Worm (Caenorhabditis elegans) whole organism, young adult: ENCODE measurements around the gene B0280.9.

ENCODE experiments used
- B0019.2 ChIP-seq: fragments of 200-800 bp; sonication (Bioruptor generic); conservative IDR thresholded peaks from 2 replicates; pipeline ENCODE4 v1.3.6; 2022; ENCODE audit warnings: missing genetic modification reagents, missing genetic modification characterization, missing compliant biosample characterization
- B0035.1 ChIP-seq: sonication (generic microtip); optimal IDR thresholded peaks from 2 replicates; lab custom pipeline; 2016; ENCODE audit warnings: missing genetic modification characterization, mild to moderate bottlenecking, missing compliant biosample characterization, missing genotype, missing genetic modification reagents
- C17E4.6 ChIP-seq: fragments of 200-800 bp; sonication (Bioruptor generic); IDR thresholded peaks from 2 replicates; pipeline ENCODE4 v1.3.6; 2022; ENCODE audit warnings: missing genetic modification reagents, missing genetic modification characterization, missing compliant biosample characterization
- F33H1.4 ChIP-seq: fragments of 200-800 bp; sonication (Bioruptor generic); IDR thresholded peaks from 2 replicates; pipeline ENCODE4 v1.3.6; 2022; ENCODE audit warnings: missing genetic modification reagents, missing genetic modification characterization, missing compliant biosample characterization
- F39B2.1 ChIP-seq: fragments of 200-800 bp; sonication (Bioruptor generic); IDR thresholded peaks from 2 replicates; pipeline ENCODE4 v1.3.6; 2022; ENCODE audit warnings: missing genetic modification reagents, missing genetic modification characterization, missing compliant biosample characterization
- F49E8.2 ChIP-seq: sonication (generic microtip); optimal IDR thresholded peaks from 3 replicates; lab custom pipeline; 2017; ENCODE audit warnings: missing genetic modification characterization, mild to moderate bottlenecking, missing compliant biosample characterization, antibody characterized with exemption, moderate library complexity; ENCODE audit not compliant: insufficient read depth
- F57A8.1 ChIP-seq: fragments of 200-800 bp; sonication (Bioruptor generic); optimal IDR thresholded peaks from 2 replicates; lab custom pipeline; 2018; ENCODE audit warnings: mild to moderate bottlenecking, missing genetic modification characterization, moderate library complexity, missing compliant biosample characterization
- F57C9.4 ChIP-seq: sonication (generic microtip); optimal IDR thresholded peaks from 2 replicates; lab custom pipeline; 2017; ENCODE audit warnings: mild to moderate bottlenecking, missing genetic modification characterization, missing compliant biosample characterization
- K11D2.4 ChIP-seq: fragments of 200-800 bp; sonication (Bioruptor generic); IDR thresholded peaks from 2 replicates; pipeline ENCODE4 v1.3.6; 2022; ENCODE audit warnings: missing genetic modification reagents, missing genetic modification characterization, missing compliant biosample characterization
- K12H6.12 ChIP-seq: fragments of 200-800 bp; sonication (Bioruptor generic); optimal IDR thresholded peaks from 2 replicates; lab custom pipeline; 2018; ENCODE audit warnings: mild to moderate bottlenecking, missing genetic modification characterization, missing compliant biosample characterization
- T26A5.8 ChIP-seq: sonication (generic microtip); optimal IDR thresholded peaks from 2 replicates; lab custom pipeline; 2016; ENCODE audit warnings: missing genetic modification characterization, missing compliant biosample characterization
- Y56A3A.18 ChIP-seq: fragments of 200-800 bp; sonication (Bioruptor generic); IDR thresholded peaks from 2 replicates; pipeline ENCODE4 v1.3.6; 2022; ENCODE audit warnings: missing genetic modification reagents, missing genetic modification characterization, missing compliant biosample characterization
- Y79H2A.3 ChIP-seq: fragments of 200-800 bp; sonication (Bioruptor generic); conservative IDR thresholded peaks from 2 replicates; pipeline ENCODE4 v1.3.6; 2022; ENCODE audit warnings: missing genetic modification reagents, missing genetic modification characterization, missing compliant biosample characterization
- ZK185.1 ChIP-seq: sonication (generic microtip); optimal IDR thresholded peaks from 2 replicates; lab custom pipeline; 2016; ENCODE audit warnings: mild to moderate bottlenecking, missing genetic modification characterization, missing compliant biosample characterization; ENCODE audit not compliant: poor library complexity, severe bottlenecking
- aptf-2 ChIP-seq: fragments of 200-800 bp; sonication (Bioruptor generic); conservative IDR thresholded peaks from 2 replicates; pipeline ENCODE4 v1.3.6; 2022; ENCODE audit warnings: missing genetic modification reagents, missing genetic modification characterization, missing compliant biosample characterization
- athp-1 ChIP-seq: sonication (generic microtip); optimal IDR thresholded peaks from 2 replicates; lab custom pipeline; 2017; ENCODE audit warnings: mild to moderate bottlenecking, missing genetic modification characterization, missing compliant biosample characterization
- attf-5 ChIP-seq: fragments of 200-800 bp; sonication (Bioruptor generic); optimal IDR thresholded peaks from 2 replicates; lab custom pipeline; 2018; ENCODE audit warnings: mild to moderate bottlenecking, missing genetic modification characterization, missing compliant biosample characterization
- bed-1 ChIP-seq: fragments of 200-800 bp; sonication (Bioruptor generic); IDR thresholded peaks from 2 replicates; pipeline ENCODE4 v1.3.6; 2022; ENCODE audit warnings: missing genetic modification reagents, missing genetic modification characterization, missing compliant biosample characterization
- bed-2 ChIP-seq: fragments of 200-800 bp; sonication (Bioruptor generic); IDR thresholded peaks from 2 replicates; pipeline ENCODE4 v1.3.6; 2022; ENCODE audit warnings: missing genetic modification reagents, missing genetic modification characterization, missing compliant biosample characterization
- ccch-3 ChIP-seq: fragments of 200-800 bp; sonication (Bioruptor generic); optimal IDR thresholded peaks from 2 replicates; lab custom pipeline; 2018; ENCODE audit warnings: mild to moderate bottlenecking, missing genetic modification characterization, missing compliant biosample characterization
- ceh-40 ChIP-seq: fragments of 200-800 bp; sonication (Bioruptor generic); IDR thresholded peaks from 2 replicates; pipeline ENCODE4 v1.3.6; 2022; ENCODE audit warnings: missing genetic modification characterization, missing compliant biosample characterization
- chd-7 ChIP-seq: sonication (generic microtip); optimal IDR thresholded peaks from 2 replicates; lab custom pipeline; 2016; ENCODE audit warnings: mild to moderate bottlenecking, missing genetic modification characterization, moderate library complexity, missing compliant biosample characterization
- dox-1 ChIP-seq: fragments of 200-800 bp; sonication (Bioruptor generic); IDR thresholded peaks from 2 replicates; pipeline ENCODE4 v1.3.6; 2022; ENCODE audit warnings: missing genetic modification reagents, missing genetic modification characterization, missing compliant biosample characterization
- dpff-1 ChIP-seq: sonication (generic microtip); optimal IDR thresholded peaks from 2 replicates; lab custom pipeline; 2017; ENCODE audit warnings: mild to moderate bottlenecking, missing genetic modification characterization, missing compliant biosample characterization
- dpl-1 ChIP-seq: fragments of 150-350 bp; optimal IDR thresholded peaks from 2 replicates; lab custom pipeline; 2014; ENCODE audit warnings: missing biosample characterization, missing genetic modification reagents, missing genetic modification characterization
- hmg-20 ChIP-seq: fragments of 200-800 bp; sonication (Bioruptor generic); IDR thresholded peaks from 2 replicates; pipeline ENCODE4 v1.3.6; 2022; ENCODE audit warnings: missing genetic modification reagents, missing genetic modification characterization, missing compliant biosample characterization
- let-607 ChIP-seq, 2 experiments: fragments of 200-800 bp in 1 of 2; sonication (Bioruptor generic) in 1 of 2; sonication (generic microtip) in 1 of 2; optimal IDR thresholded peaks; 2 replicates each; lab custom pipeline; 2016 to 2018; ENCODE audit warnings: mild to moderate bottlenecking in 2 of 2, missing compliant biosample characterization in 2 of 2, missing genetic modification characterization in 2 of 2, moderate library complexity in 2 of 2, missing genotype in 1 of 2
- lin-26 ChIP-seq: fragments of 200-800 bp; sonication (Bioruptor generic); IDR thresholded peaks from 2 replicates; pipeline ENCODE4 v1.3.6; 2022; ENCODE audit warnings: missing genetic modification reagents, missing genetic modification characterization, missing compliant biosample characterization
- lsl-1 ChIP-seq: fragments of 200-800 bp; sonication (Bioruptor generic); optimal IDR thresholded peaks from 2 replicates; lab custom pipeline; 2018; ENCODE audit warnings: mild to moderate bottlenecking, missing genetic modification characterization, moderate library complexity, missing compliant biosample characterization
- mel-28 ChIP-seq: sonication (generic microtip); optimal IDR thresholded peaks from 2 replicates; lab custom pipeline; 2016; ENCODE audit warnings: borderline replicate concordance, mild to moderate bottlenecking, missing genetic modification characterization, missing compliant biosample characterization
- mes-4 ChIP-seq: sonication (generic microtip); optimal IDR thresholded peaks from 2 replicates; lab custom pipeline; 2016; ENCODE audit warnings: missing genotype, missing genetic modification characterization, missing compliant biosample characterization
- rcor-1 ChIP-seq: fragments of 200-800 bp; sonication (Bioruptor generic); IDR thresholded peaks from 2 replicates; pipeline ENCODE4 v1.3.6; 2022; ENCODE audit warnings: missing genetic modification reagents, missing genetic modification characterization, missing compliant biosample characterization
- snpc-1.1 ChIP-seq: sonication (generic microtip); optimal IDR thresholded peaks from 2 replicates; lab custom pipeline; 2017; ENCODE audit warnings: missing genetic modification characterization, mild to moderate bottlenecking, missing compliant biosample characterization, antibody characterized with exemption, moderate library complexity, missing genotype, missing genetic modification reagents; ENCODE audit not compliant: insufficient read depth
- tlf-1 ChIP-seq: fragments of 200-800 bp; sonication (Bioruptor generic); optimal IDR thresholded peaks from 2 replicates; lab custom pipeline; 2018; ENCODE audit warnings: mild to moderate bottlenecking, missing genetic modification characterization, missing compliant biosample characterization
- unc-130 ChIP-seq: sonication (generic microtip); optimal IDR thresholded peaks from 2 replicates; lab custom pipeline; 2016; ENCODE audit warnings: missing genetic modification reagents, missing genetic modification characterization, missing compliant biosample characterization
- zim-3 ChIP-seq: sonication (generic microtip); optimal IDR thresholded peaks from 2 replicates; lab custom pipeline; 2017; ENCODE audit warnings: mild to moderate bottlenecking, missing genetic modification characterization, moderate library complexity, missing compliant biosample characterization
- ztf-18 ChIP-seq: sonication (generic microtip); optimal IDR thresholded peaks from 2 replicates; lab custom pipeline; 2016; ENCODE audit warnings: missing genotype, mild to moderate bottlenecking, missing genetic modification characterization, missing compliant biosample characterization

Gene B0280.9

ce11 chrIII:7162065-7162762 is 39.5 kb upstream of the B0280.9 start, which contains the start of the genes syf-2 and K04G7.1 (continued):
- TF ChIP-seq unc-130 (GFP tag; lab: Kevin White, UChicago) = peak; percentile 62
- TF ChIP-seq ztf-18 = peak; percentile 97
- peak; percentile 89 for TF ChIP-seq tlf-1 (GFP tag; lab: Kevin White, UChicago)
- peak; percentile 73 for TF ChIP-seq K12H6.12 (tag; lab: Kevin White, UChicago)
- no peak for TF ChIP-seq hmg-20 (GFP tag; lab: Robert Waterston, UW)
- no peak for TF ChIP-seq B0035.1 (tag; lab: Kevin White, UChicago)
- TF ChIP-seq lsl-1 (GFP tag; lab: Kevin White, UChicago) = peak; percentile 80
- TF ChIP-seq B0019.2 = 0 out of 2 replicates have a peak, but pooled peaks have one; percentile 44
- peak; percentile 88 for TF ChIP-seq rcor-1 (GFP tag; lab: Robert Waterston, UW)

- TF ChIP-seq snpc-1.1 (tag; lab: Kevin White, UChicago) = no peak
- no peak for TF ChIP-seq bed-1
- TF ChIP-seq chd-7 (tag; lab: Kevin White, UChicago) = no peak
- no peak for TF ChIP-seq K12H6.12 (tag; lab: Kevin White, UChicago)
- TF ChIP-seq let-607 (tag; optimal IDR thresholded peaks at IDR 0.05; lab: Kevin White, UChicago) = no peak
- no peak for TF ChIP-seq dpff-1 (tag; lab: Kevin White, UChicago)
- TF ChIP-seq Y79H2A.3 (GFP tag; lab: Robert Waterston, UW) = no peak
- no peak for TF ChIP-seq Y56A3A.18 (GFP tag; lab: Robert Waterston, UW)
- no peak for TF ChIP-seq C17E4.6 (GFP tag; lab: Robert Waterston, UW)
- TF ChIP-seq F57A8.1 (GFP tag; lab: Kevin White, UChicago) = no peak
- no peak for TF ChIP-seq lin-26 (GFP tag; lab: Robert Waterston, UW)
- no peak for TF ChIP-seq dpl-1
- no peak for TF ChIP-seq ccch-3 (GFP tag; lab: Kevin White, UChicago)
- TF ChIP-seq aptf-2 (GFP tag; lab: Robert Waterston, UW) = no peak
- TF ChIP-seq dox-1 (GFP tag; lab: Robert Waterston, UW) = no peak
- TF ChIP-seq ZK185.1 (tag; lab: Kevin White, UChicago) = no peak
- TF ChIP-seq K11D2.4 (GFP tag; lab: Robert Waterston, UW) = no peak
- TF ChIP-seq zim-3 (tag; lab: Kevin White, UChicago) = no peak
Measured at ce11 chrIII:7161055-7161454, 38.4 kb upstream of the B0280.9 start, which contains the start of gene rnp-7. rnp-7 (minus strand) TSS chrIII:7161155.

- TF ChIP-seq bed-2 (GFP tag; lab: Robert Waterston, UW) (no peak), F33H1.4 (GFP tag; lab: Robert Waterston, UW) (no peak), T26A5.8 (tag; lab: Kevin White, UChicago) (no peak), mes-4 (tag; lab: Kevin White, UChicago) (no peak), mel-28 (no peak), athp-1 (tag; lab: Kevin White, UChicago) (no peak), F49E8.2 (tag; lab: Kevin White, UChicago) (no peak), aptf-2 (GFP tag; lab: Robert Waterston, UW) (no peak), F39B2.1 (GFP tag; lab: Robert Waterston, UW) (no peak), B0035.1 (tag; lab: Kevin White, UChicago) (no peak), ceh-40 (no peak), lsl-1 (GFP tag; lab: Kevin White, UChicago) (no peak), F57C9.4 (no peak), attf-5 (GFP tag; lab: Kevin White, UChicago) (no peak)
Measured at ce11 chrIII:7159246-7159645, 36.6 kb upstream of the B0280.9 start.
